Worm (Caenorhabditis elegans) whole organism, L1 larva: ENCODE results near the gene top-2.

Experiments
- Y116A8C.19 ChIP-seq: sonication (generic microtip); optimal IDR thresholded peaks from 2 replicates; lab custom pipeline; 2016; ENCODE audit warnings: missing compliant biosample characterization, missing genetic modification characterization, borderline replicate concordance
- aha-1 ChIP-seq: fragments of 150-350 bp; optimal IDR thresholded peaks from 2 replicates; lab custom pipeline; 2014; ENCODE audit warnings: missing biosample characterization, missing genetic modification characterization
- alr-1 ChIP-seq: fragments of 200-800 bp; sonication (Bioruptor generic); optimal IDR thresholded peaks from 2 replicates; lab custom pipeline; 2018; ENCODE audit warnings: borderline replicate concordance, mild to moderate bottlenecking, missing genetic modification characterization, missing compliant biosample characterization
- ama-1 ChIP-seq: fragments of 150-350 bp; optimal IDR thresholded peaks from 2 replicates; lab custom pipeline; 2014
- blmp-1 ChIP-seq: fragments of 150-350 bp; optimal IDR thresholded peaks from 2 replicates; lab custom pipeline; 2014; ENCODE audit warnings: missing biosample characterization, missing genetic modification characterization
- ceh-63 ChIP-seq: fragments of 200-800 bp; sonication (Bioruptor generic); optimal IDR thresholded peaks from 2 replicates; lab custom pipeline; 2018; ENCODE audit warnings: mild to moderate bottlenecking, missing genetic modification characterization, missing compliant biosample characterization
- ceh-88 ChIP-seq: fragments of 200-800 bp; sonication (Bioruptor generic); IDR thresholded peaks from 2 replicates; pipeline ENCODE4 v1.3.6; 2022; ENCODE audit warnings: missing genetic modification characterization, missing compliant biosample characterization
- dsc-1 ChIP-seq: sonication (generic microtip); optimal IDR thresholded peaks from 2 replicates; lab custom pipeline; 2016; ENCODE audit warnings: mild to moderate bottlenecking, missing genetic modification characterization, missing compliant biosample characterization
- efl-3 ChIP-seq: fragments of 200-800 bp; sonication (Bioruptor generic); optimal IDR thresholded peaks from 2 replicates; lab custom pipeline; 2018; ENCODE audit warnings: mild to moderate bottlenecking, missing genetic modification characterization, missing compliant biosample characterization
- elt-3 ChIP-seq, 6 experiments: fragments of 150-350 bp in 1 of 6; sonication (generic microtip); optimal IDR thresholded peaks; 2 replicates each; lab custom pipeline; 2017 to 2018; ENCODE audit warnings: missing biosample characterization in 6 of 6, missing genetic modification characterization in 6 of 6, inconsistent platforms in 1 of 6
- fkh-10 ChIP-seq: sonication (generic microtip); optimal IDR thresholded peaks from 2 replicates; lab custom pipeline; 2017; ENCODE audit warnings: missing biosample characterization, missing genetic modification reagents, missing genetic modification characterization
- fkh-4 ChIP-seq: sonication (generic microtip); optimal IDR thresholded peaks from 2 replicates; lab custom pipeline; 2016; ENCODE audit warnings: missing compliant biosample characterization, missing genetic modification characterization, borderline replicate concordance
- hlh-17 ChIP-seq: fragments of 200-800 bp; sonication (Bioruptor generic); optimal IDR thresholded peaks from 2 replicates; lab custom pipeline; 2018; ENCODE audit warnings: missing genetic modification characterization, mild to moderate bottlenecking, missing compliant biosample characterization, moderate library complexity, borderline replicate concordance
- hlh-4 ChIP-seq: sonication (generic microtip); optimal IDR thresholded peaks from 2 replicates; lab custom pipeline; 2016; ENCODE audit warnings: mild to moderate bottlenecking, missing genetic modification characterization, missing compliant biosample characterization
- isw-1 ChIP-seq: fragments of 200-800 bp; sonication (Bioruptor generic); IDR thresholded peaks from 2 replicates; pipeline ENCODE4 v1.3.6; 2022; ENCODE audit warnings: missing genetic modification characterization, missing compliant biosample characterization
- lin-13 ChIP-seq: fragments of 150-350 bp; optimal IDR thresholded peaks from 2 replicates; lab custom pipeline; 2014; ENCODE audit warnings: missing biosample characterization, missing genetic modification reagents, missing genetic modification characterization
- lin-15B ChIP-seq: fragments of 150-350 bp; sonication (generic microtip); optimal IDR thresholded peaks from 3 replicates; lab custom pipeline; 2014; ENCODE audit warnings: missing biosample characterization, missing genetic modification characterization
- lsy-2 ChIP-seq, 2 experiments: fragments of 150-350 bp; optimal IDR thresholded peaks; 2 replicates each; lab custom pipeline; 2014; ENCODE audit warnings: missing biosample characterization in 2 of 2, missing genetic modification characterization in 2 of 2
- mdl-1 ChIP-seq, 2 experiments: fragments of 150-350 bp; optimal IDR thresholded peaks; 2 replicates each; lab custom pipeline; 2014 to 2017; ENCODE audit warnings: missing biosample characterization in 2 of 2, missing genetic modification characterization in 2 of 2, inconsistent platforms in 1 of 2
- nhr-12 ChIP-seq: sonication (generic microtip); optimal IDR thresholded peaks from 2 replicates; lab custom pipeline; 2017; ENCODE audit warnings: missing biosample characterization, missing genetic modification characterization
- nhr-20 ChIP-seq: sonication (generic microtip); optimal IDR thresholded peaks from 2 replicates; lab custom pipeline; 2016; ENCODE audit warnings: mild to moderate bottlenecking, missing genetic modification characterization, missing compliant biosample characterization
- nhr-237 ChIP-seq: fragments of 150-350 bp; optimal IDR thresholded peaks from 2 replicates; lab custom pipeline; 2014; ENCODE audit warnings: missing biosample characterization, missing genetic modification characterization
- nhr-47 ChIP-seq: sonication (generic microtip); optimal IDR thresholded peaks from 2 replicates; lab custom pipeline; 2016; ENCODE audit warnings: mild to moderate bottlenecking, missing genetic modification characterization, moderate library complexity, missing compliant biosample characterization
- nhr-71 ChIP-seq: sonication (generic microtip); optimal IDR thresholded peaks from 2 replicates; lab custom pipeline; 2016; ENCODE audit warnings: mild to moderate bottlenecking, missing genetic modification characterization, moderate library complexity, missing compliant biosample characterization
- nhr-76 ChIP-seq: sonication (generic microtip); optimal IDR thresholded peaks from 2 replicates; lab custom pipeline; 2017; ENCODE audit warnings: missing biosample characterization, missing genetic modification characterization
- nhr-85 ChIP-seq: sonication (generic microtip); peaks from one replicate; lab custom pipeline; 2016; ENCODE audit warnings: missing genetic modification characterization, inconsistent platforms, missing compliant biosample characterization
- nhr-90 ChIP-seq: sonication (generic microtip); optimal IDR thresholded peaks from 2 replicates; lab custom pipeline; 2016; ENCODE audit warnings: mild to moderate bottlenecking, missing genetic modification characterization, missing compliant biosample characterization; ENCODE audit not compliant: poor library complexity
- snpc-4 ChIP-seq: fragments of 150-350 bp; optimal IDR thresholded peaks from 2 replicates; lab custom pipeline; 2014; ENCODE audit warnings: missing biosample characterization, missing genetic modification characterization
- sptf-1 ChIP-seq: fragments of 150-350 bp; optimal IDR thresholded peaks from 2 replicates; lab custom pipeline; 2014; ENCODE audit warnings: missing biosample characterization, missing genetic modification characterization
- sup-37 ChIP-seq: fragments of 200-800 bp; sonication (Bioruptor generic); optimal IDR thresholded peaks from 2 replicates; lab custom pipeline; 2018; ENCODE audit warnings: mild to moderate bottlenecking, missing genetic modification characterization, missing compliant biosample characterization
- swsn-7 ChIP-seq: sonication (generic microtip); optimal IDR thresholded peaks from 2 replicates; lab custom pipeline; 2016; ENCODE audit warnings: missing genetic modification characterization, missing compliant biosample characterization
- unc-98 ChIP-seq: fragments of 200-800 bp; sonication (Bioruptor generic); IDR thresholded peaks from 2 replicates; pipeline ENCODE4 v1.3.6; 2022; ENCODE audit warnings: missing genetic modification characterization, missing compliant biosample characterization
- zag-1 ChIP-seq: fragments of 150-350 bp; optimal IDR thresholded peaks from 2 replicates; lab custom pipeline; 2014; ENCODE audit warnings: missing biosample characterization, missing genetic modification characterization
- zip-4 ChIP-seq: fragments of 200-800 bp; sonication (Bioruptor generic); optimal IDR thresholded peaks from 2 replicates; lab custom pipeline; 2018; ENCODE audit warnings: mild to moderate bottlenecking, missing genetic modification characterization, moderate library complexity, missing compliant biosample characterization

The top-2 gene

DNA sequence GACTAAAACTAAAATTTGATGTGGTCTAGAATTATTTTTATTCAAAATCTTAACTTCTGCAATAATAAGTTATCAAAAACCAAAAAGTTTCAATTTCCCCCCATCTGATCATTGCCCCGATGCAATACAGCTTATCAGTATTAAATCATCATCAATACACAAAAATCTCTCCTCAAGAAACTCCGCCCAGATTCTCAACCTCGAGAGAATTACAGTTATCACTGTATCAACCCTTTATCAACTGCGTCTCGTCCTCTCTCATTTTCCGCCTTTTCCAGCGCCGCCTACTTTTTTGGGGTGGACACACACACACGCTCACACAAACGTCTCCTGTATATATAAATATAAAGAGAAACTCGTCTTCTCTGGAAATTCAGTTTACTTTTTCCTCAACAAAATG is 32.6 kb upstream of the top-2 start, which contains the start of gene T27D12.1:
T27D12.1 (plus strand) TSS at position 301 of the 400 bp plus-strand sequence.
- no peak for TF ChIP-seq ceh-88 (GFP tag; lab: Robert Waterston, UW)
- no peak for TF ChIP-seq dsc-1 (tag; lab: Kevin White, UChicago)
- TF ChIP-seq zip-4 (GFP tag; lab: Kevin White, UChicago) = no peak
- TF ChIP-seq mdl-1 (tag; optimal IDR thresholded peaks at IDR 0.05; lab: Kevin White, UChicago) = no peak
- TF ChIP-seq swsn-7 (tag; lab: Kevin White, UChicago) = no peak
- TF ChIP-seq nhr-20 (tag; lab: Kevin White, UChicago) = no peak
- TF ChIP-seq lin-13 (GFP tag; lab: Kevin White, UChicago) = no peak
- TF ChIP-seq zag-1 (tag; lab: Kevin White, UChicago) = no peak
- no peak for TF ChIP-seq snpc-4 (tag; lab: Kevin White, UChicago)
- no peak for TF ChIP-seq sup-37
- no peak for TF ChIP-seq nhr-90 (tag; lab: Kevin White, UChicago)
- TF ChIP-seq Y116A8C.19 = no peak
- TF ChIP-seq aha-1 = no peak
- no peak for TF ChIP-seq lin-15B (tag; lab: Kevin White, UChicago)

DNA sequence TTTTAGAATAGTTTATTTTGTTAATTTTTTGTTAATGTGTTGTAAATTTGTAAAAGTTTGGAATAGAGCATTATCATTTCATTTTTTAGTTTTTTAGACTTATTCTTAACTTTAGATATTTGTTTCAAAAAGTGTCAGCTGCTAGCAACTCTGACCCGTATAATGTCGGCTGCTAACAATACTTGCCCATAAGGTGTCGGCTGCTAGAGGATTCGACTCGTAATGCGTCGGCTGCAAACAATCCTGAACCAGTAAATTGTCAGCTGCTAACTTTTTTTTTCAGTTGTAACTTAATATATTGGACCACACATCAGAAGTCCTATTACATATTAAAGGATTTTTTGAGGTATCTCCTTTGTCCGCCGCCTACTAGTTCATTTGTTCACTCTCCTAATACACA is 32.2 kb upstream of the top-2 start:
- no peak for TF ChIP-seq nhr-237
- TF ChIP-seq nhr-12 (tag; lab: Kevin White, UChicago) = no peak
- TF ChIP-seq snpc-4 (tag; lab: Kevin White, UChicago) = peak; percentile 27
- TF ChIP-seq sptf-1 = no peak

DNA sequence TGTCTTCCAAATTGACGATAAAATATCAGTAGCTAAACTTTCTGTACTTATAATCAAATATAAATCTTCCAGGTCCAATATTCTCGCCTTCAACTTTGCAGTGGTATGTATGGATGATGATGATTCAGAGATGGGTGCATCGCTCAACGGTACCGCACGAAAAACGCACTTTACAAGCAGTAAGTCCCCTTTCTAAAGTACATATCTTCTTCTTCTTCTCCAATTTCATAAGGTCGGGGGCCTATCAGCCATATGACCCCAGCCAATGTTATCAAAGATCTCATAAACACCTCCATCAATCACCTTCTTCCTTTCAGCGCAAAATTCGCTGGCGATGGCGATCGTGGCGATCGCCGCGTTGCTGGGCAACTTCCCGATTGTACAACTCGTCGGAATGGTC is 31.5 kb upstream of the top-2 start:
- no peak for TF ChIP-seq zag-1 (tag; lab: Kevin White, UChicago)
- TF ChIP-seq nhr-85 (tag; lab: Kevin White, UChicago) = peak; percentile 69
- peak; percentile 46 for TF ChIP-seq blmp-1 (tag; lab: Kevin White, UChicago)
- TF ChIP-seq sup-37 = no peak
- peak; percentile 7 for TF ChIP-seq nhr-71 (tag; lab: Kevin White, UChicago)

DNA sequence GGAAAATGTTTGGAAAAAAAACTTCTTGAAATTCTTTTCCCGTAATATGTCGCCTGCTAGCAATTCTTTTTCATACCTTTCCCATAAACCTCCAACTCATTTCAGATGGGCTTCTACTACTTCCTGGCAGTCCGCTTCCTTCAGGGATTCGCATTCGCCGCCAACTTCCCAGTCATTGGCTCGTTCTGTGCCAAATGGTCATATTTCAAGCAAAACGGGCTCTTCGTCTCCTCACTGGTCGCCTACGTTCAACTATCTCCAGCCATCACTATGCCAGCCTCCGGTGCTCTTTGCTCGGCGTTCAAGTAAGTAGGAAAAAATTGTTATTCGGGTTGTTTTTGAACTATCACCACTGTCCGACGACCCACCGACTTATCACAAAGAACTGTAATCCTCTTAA is 30.9 kb upstream of the top-2 start:
- TF ChIP-seq isw-1 (GFP tag; lab: Robert Waterston, UW) (no peak), ceh-63 (GFP tag; lab: Kevin White, UChicago) (no peak), hlh-17 (GFP tag; lab: Kevin White, UChicago) (no peak), aha-1 (no peak), lsy-2 (tag; optimal IDR thresholded peaks at IDR 0.05; lab: Kevin White, UChicago) (no peak), unc-98 (GFP tag; lab: Robert Waterston, UW) (no peak), nhr-90 (tag; lab: Kevin White, UChicago) (no peak), nhr-76 (tag; lab: Kevin White, UChicago) (no peak), fkh-10 (GFP tag; lab: Kevin White, UChicago) (no peak), efl-3 (GFP tag; lab: Kevin White, UChicago) (no peak), sptf-1 (no peak)

DNA sequence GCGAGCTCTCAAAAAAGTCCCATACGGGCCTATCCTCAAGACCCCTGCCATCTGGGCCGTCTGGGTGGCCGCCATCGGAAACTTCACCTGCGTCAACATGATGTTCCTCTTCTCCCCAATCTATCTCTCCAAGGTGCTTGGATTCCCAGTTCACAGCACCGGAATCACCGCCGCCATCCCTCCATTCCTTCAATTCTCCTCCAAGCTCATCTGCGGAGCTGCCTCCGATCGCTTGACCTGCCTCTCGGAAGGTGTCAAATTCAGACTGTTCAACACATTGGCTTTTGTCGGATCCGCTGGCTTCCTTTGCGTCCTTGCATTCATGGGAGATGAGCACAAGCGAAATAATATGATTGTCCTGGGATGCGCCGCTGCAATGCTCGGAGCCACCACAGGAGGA is 30.0 kb upstream of the top-2 start:
- no peak for TF ChIP-seq hlh-17 (GFP tag; lab: Kevin White, UChicago)
- TF ChIP-seq alr-1 (tag; lab: Kevin White, UChicago) = no peak
- TF ChIP-seq fkh-4 = no peak
- TF ChIP-seq elt-3 (tag; optimal IDR thresholded peaks at IDR 0.05; lab: Kevin White, UChicago) = no peak
- TF ChIP-seq, all 84 proteins: peak for 0

DNA sequence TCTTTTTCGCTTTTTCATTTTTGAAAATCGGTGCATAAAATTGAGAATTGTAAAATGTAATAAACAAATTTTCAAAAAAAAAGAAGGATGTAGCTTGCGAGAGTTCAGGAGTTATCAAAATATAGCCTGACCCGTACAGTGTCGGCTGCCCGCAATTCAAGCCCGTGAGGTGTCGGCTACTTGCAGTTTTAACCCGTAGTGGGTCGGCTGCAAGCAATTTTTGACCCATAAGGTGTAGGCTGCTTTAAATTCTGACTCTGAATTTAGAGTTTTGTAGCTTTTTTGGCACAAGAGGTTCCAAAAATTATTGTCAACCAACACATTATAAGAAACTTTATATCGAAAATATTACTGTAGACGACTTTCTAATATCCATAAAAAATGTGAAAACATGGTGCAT is 29.0 kb upstream of the top-2 start:
- TF ChIP-seq nhr-47 (peak; percentile 3), hlh-4 (tag; lab: Kevin White, UChicago) (no peak), dsc-1 (tag; lab: Kevin White, UChicago) (no peak), elt-3 (tag; optimal IDR thresholded peaks at IDR 0.05; lab: Kevin White, UChicago) (peak in 1 of 6 experiments; percentile 43), ama-1 (lab: Kevin White, UChicago) (peak; percentile 35)
